Worm (Caenorhabditis elegans) whole organism, mixed stage, embryonic: ENCODE measurements around the gene T05C1.2.

Experiments
- M03D4.4 ChIP-seq: sonication (generic microtip); optimal IDR thresholded peaks from 2 replicates; lab custom pipeline; 2017; ENCODE audit warnings: mild to moderate bottlenecking, missing genetic modification characterization, missing compliant biosample characterization
- blmp-1 ChIP-seq: fragments of 150-350 bp; optimal IDR thresholded peaks from 2 replicates; lab custom pipeline; 2014; ENCODE audit warnings: missing biosample characterization, missing genetic modification characterization
- ceh-39 ChIP-seq: fragments of 150-350 bp; optimal IDR thresholded peaks from 2 replicates; lab custom pipeline; 2014; ENCODE audit warnings: missing biosample characterization, missing genetic modification characterization
- ceh-43 ChIP-seq: fragments of 200-800 bp; sonication (Bioruptor generic); optimal IDR thresholded peaks from 2 replicates; lab custom pipeline; 2018; ENCODE audit warnings: mild to moderate bottlenecking, missing genetic modification characterization, moderate library complexity, missing compliant biosample characterization
- ceh-83 ChIP-seq: fragments of 200-800 bp; sonication (Bioruptor generic); optimal IDR thresholded peaks from 2 replicates; lab custom pipeline; 2018; ENCODE audit warnings: mild to moderate bottlenecking, missing genetic modification characterization, missing compliant biosample characterization
- ces-1 ChIP-seq: fragments of 150-350 bp; optimal IDR thresholded peaks from 2 replicates; lab custom pipeline; 2014; ENCODE audit warnings: missing biosample characterization, missing genetic modification reagents, missing genetic modification characterization
- cnd-1 ChIP-seq: fragments of 200-800 bp; sonication (Bioruptor generic); optimal IDR thresholded peaks from 2 replicates; lab custom pipeline; 2018; ENCODE audit warnings: mild to moderate bottlenecking, missing genetic modification characterization, missing compliant biosample characterization
- drap-1 ChIP-seq: fragments of 200-800 bp; sonication (Bioruptor generic); optimal IDR thresholded peaks from 3 replicates; lab custom pipeline; 2018; ENCODE audit warnings: mild to moderate bottlenecking, missing genetic modification characterization, missing compliant biosample characterization
- elt-1 ChIP-seq: sonication (generic microtip); optimal IDR thresholded peaks from 2 replicates; lab custom pipeline; 2017; ENCODE audit warnings: missing genetic modification characterization, mild to moderate bottlenecking, missing compliant biosample characterization, antibody characterized with exemption, moderate library complexity, borderline replicate concordance; ENCODE audit not compliant: insufficient read depth
- elt-3 ChIP-seq: fragments of 150-350 bp; optimal IDR thresholded peaks from 2 replicates; lab custom pipeline; 2014; ENCODE audit warnings: missing biosample characterization, missing genetic modification characterization
- flh-1 ChIP-seq: fragments of 200-800 bp; sonication (Bioruptor generic); optimal IDR thresholded peaks from 2 replicates; lab custom pipeline; 2018; ENCODE audit warnings: mild to moderate bottlenecking, missing genetic modification characterization, moderate library complexity, missing compliant biosample characterization
- ham-2 ChIP-seq: fragments of 200-800 bp; sonication (Bioruptor generic); optimal IDR thresholded peaks from 2 replicates; lab custom pipeline; 2018; ENCODE audit warnings: mild to moderate bottlenecking, missing genetic modification characterization, missing compliant biosample characterization
- hlh-1 ChIP-seq: fragments of 150-350 bp; optimal IDR thresholded peaks from 2 replicates; lab custom pipeline; 2014; ENCODE audit warnings: missing biosample characterization, missing genetic modification reagents, missing genetic modification characterization
- lin-13 ChIP-seq: fragments of 150-350 bp; optimal IDR thresholded peaks from 2 replicates; lab custom pipeline; 2014; ENCODE audit warnings: missing biosample characterization, missing genetic modification characterization
- lin-32 ChIP-seq: fragments of 200-800 bp; sonication (Bioruptor generic); optimal IDR thresholded peaks from 2 replicates; lab custom pipeline; 2018; ENCODE audit warnings: mild to moderate bottlenecking, missing genetic modification characterization, missing compliant biosample characterization
- lsy-2 ChIP-seq: fragments of 150-350 bp; optimal IDR thresholded peaks from 2 replicates; lab custom pipeline; 2014; ENCODE audit warnings: missing biosample characterization, missing genetic modification characterization
- mab-5 ChIP-seq: fragments of 150-350 bp; optimal IDR thresholded peaks from 2 replicates; lab custom pipeline; 2014; ENCODE audit warnings: missing biosample characterization, missing genetic modification characterization
- mep-1 ChIP-seq: fragments of 150-350 bp; optimal IDR thresholded peaks from 2 replicates; lab custom pipeline; 2017; ENCODE audit warnings: missing biosample characterization, missing genetic modification reagents, missing genetic modification characterization, inconsistent platforms
- mls-2 ChIP-seq: sonication (generic microtip); optimal IDR thresholded peaks from 2 replicates; lab custom pipeline; 2016; ENCODE audit warnings: mild to moderate bottlenecking, missing genetic modification characterization, moderate library complexity, missing compliant biosample characterization
- nhr-12 ChIP-seq: fragments of 150-350 bp; optimal IDR thresholded peaks from 2 replicates; lab custom pipeline; 2014; ENCODE audit warnings: missing biosample characterization, missing genetic modification characterization
- nhr-2 ChIP-seq: fragments of 150-350 bp; optimal IDR thresholded peaks from 2 replicates; lab custom pipeline; 2014; ENCODE audit warnings: missing biosample characterization, missing genetic modification characterization
- nhr-237 ChIP-seq: fragments of 150-350 bp; optimal IDR thresholded peaks from 2 replicates; lab custom pipeline; 2014; ENCODE audit warnings: missing biosample characterization, missing genetic modification characterization
- nhr-28 ChIP-seq: fragments of 150-350 bp; optimal IDR thresholded peaks from 2 replicates; lab custom pipeline; 2014; ENCODE audit warnings: missing biosample characterization, missing genetic modification characterization
- nhr-76 ChIP-seq: sonication (generic microtip); optimal IDR thresholded peaks from 2 replicates; lab custom pipeline; 2017; ENCODE audit warnings: missing biosample characterization, missing genetic modification characterization
- sem-2 ChIP-seq: fragments of 200-800 bp; sonication (Bioruptor generic); optimal IDR thresholded peaks from 2 replicates; lab custom pipeline; 2018; ENCODE audit warnings: mild to moderate bottlenecking, missing genetic modification characterization, missing compliant biosample characterization
- snpc-4 ChIP-seq: fragments of 150-350 bp; optimal IDR thresholded peaks from 2 replicates; lab custom pipeline; 2014; ENCODE audit warnings: missing biosample characterization, missing genetic modification characterization
- sptf-1 ChIP-seq: sonication (generic microtip); optimal IDR thresholded peaks from 2 replicates; lab custom pipeline; 2017; ENCODE audit warnings: mild to moderate bottlenecking, missing genetic modification characterization, moderate library complexity, missing compliant biosample characterization
- tbx-8 ChIP-seq: fragments of 200-800 bp; sonication (Bioruptor generic); optimal IDR thresholded peaks from 2 replicates; lab custom pipeline; 2018; ENCODE audit warnings: mild to moderate bottlenecking, missing genetic modification characterization, moderate library complexity, missing compliant biosample characterization
- unc-120 ChIP-seq: sonication (generic microtip); optimal IDR thresholded peaks from 2 replicates; lab custom pipeline; 2017; ENCODE audit warnings: missing genetic modification characterization, missing compliant biosample characterization; ENCODE audit not compliant: poor library complexity, severe bottlenecking
- unc-39 ChIP-seq: fragments of 150-350 bp; optimal IDR thresholded peaks from 2 replicates; lab custom pipeline; 2014; ENCODE audit warnings: missing biosample characterization, missing genetic modification characterization
- unc-62 ChIP-seq: fragments of 150-350 bp; optimal IDR thresholded peaks from 2 replicates; lab custom pipeline; 2014; ENCODE audit warnings: missing biosample characterization, missing genetic modification reagents, missing genetic modification characterization
- zip-8 ChIP-seq: fragments of 150-350 bp; optimal IDR thresholded peaks from 2 replicates; lab custom pipeline; 2014; ENCODE audit warnings: missing biosample characterization, missing genetic modification characterization
- ztf-11 ChIP-seq: fragments of 150-350 bp; optimal IDR thresholded peaks from 2 replicates; lab custom pipeline; 2014; ENCODE audit warnings: missing biosample characterization, missing genetic modification characterization

Gene T05C1.2

DNA sequence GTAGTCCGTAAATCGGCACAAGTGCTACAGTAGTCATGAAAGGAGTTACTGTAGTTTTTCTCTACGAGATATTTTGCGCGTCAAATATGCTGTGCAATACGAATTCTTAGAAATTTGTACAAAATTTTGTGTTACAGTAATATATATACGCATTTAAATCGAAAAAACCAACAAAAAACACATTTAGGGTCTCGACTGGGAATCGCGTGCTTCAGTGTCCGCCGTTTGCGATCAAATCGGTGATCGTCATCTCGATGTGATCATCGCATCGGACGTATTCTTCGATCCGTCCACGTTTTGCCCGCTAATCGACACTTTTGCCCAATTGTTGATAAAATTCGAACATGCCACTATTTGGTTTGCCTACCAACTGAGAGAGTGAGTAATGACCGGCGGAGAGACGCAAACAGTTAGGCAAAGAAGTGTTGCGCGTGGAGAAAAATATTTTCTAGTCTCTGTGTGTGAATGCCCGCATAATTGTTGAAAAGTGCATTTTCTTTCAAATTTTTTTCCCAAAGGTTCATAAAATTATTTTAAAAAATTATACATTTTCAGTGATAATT lies 12.9 kb downstream of the T05C1.2 start:
- TF ChIP-seq nhr-2 (tag; lab: Kevin White, UChicago): no peak
- no peak for TF ChIP-seq nhr-76
- TF ChIP-seq tbx-8: no peak
- TF ChIP-seq zip-8: no peak
- no peak for TF ChIP-seq mls-2
- no peak for TF ChIP-seq ces-1 (GFP tag; lab: Kevin White, UChicago)
- no peak for TF ChIP-seq unc-39 (tag; lab: Kevin White, UChicago)
- no peak for TF ChIP-seq ceh-83 (GFP tag; lab: Kevin White, UChicago)
- TF ChIP-seq nhr-237: no peak
- no peak for TF ChIP-seq drap-1 (GFP tag; lab: Kevin White, UChicago)
- no peak for TF ChIP-seq M03D4.4 (tag; lab: Kevin White, UChicago)
- TF ChIP-seq nhr-12: no peak
- no peak for TF ChIP-seq mep-1
- no peak for TF ChIP-seq lsy-2 (tag; lab: Kevin White, UChicago)
- no peak for TF ChIP-seq snpc-4 (tag; lab: Kevin White, UChicago)
- TF ChIP-seq ceh-43 (GFP tag; lab: Kevin White, UChicago): no peak
- TF ChIP-seq cnd-1 (tag; lab: Kevin White, UChicago): no peak
- no peak for TF ChIP-seq elt-1

DNA sequence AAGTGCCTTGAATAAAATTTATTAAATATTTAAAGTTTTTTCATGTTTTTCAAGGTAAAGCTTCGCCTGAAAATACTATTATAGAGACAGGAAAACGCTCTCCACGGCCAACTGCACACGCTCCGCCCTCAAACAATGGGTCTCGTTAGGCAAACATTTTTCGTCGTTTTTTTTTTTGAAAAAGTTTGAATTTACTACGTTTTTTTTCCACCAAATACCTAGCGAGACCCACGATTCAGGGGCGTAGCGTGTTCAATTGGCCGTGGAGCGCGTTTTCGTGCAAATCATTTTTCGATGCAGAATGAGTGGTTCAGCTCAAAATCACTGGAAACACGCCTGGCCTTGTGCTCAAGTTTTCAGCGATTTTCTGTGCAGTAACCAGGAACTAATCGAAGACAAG lies 14.1 kb downstream of the T05C1.2 start, which contains the start of gene W06B4.2:
W06B4.2 (plus strand) TSS at position 301 of the 400 bp plus-strand sequence.
- TF ChIP-seq tbx-8: no peak
- TF ChIP-seq nhr-28 (tag; lab: Kevin White, UChicago): no peak
- no peak for TF ChIP-seq mab-5 (tag; lab: Kevin White, UChicago)
- TF ChIP-seq ham-2 (GFP tag; lab: Kevin White, UChicago): no peak
- TF ChIP-seq flh-1 (GFP tag; lab: Kevin White, UChicago): no peak
- TF ChIP-seq hlh-1 (tag; lab: Kevin White, UChicago): no peak
- TF ChIP-seq zip-8: no peak
- TF ChIP-seq sptf-1 (tag; lab: Kevin White, UChicago): no peak
- TF ChIP-seq ceh-43 (GFP tag; lab: Kevin White, UChicago): no peak
- TF ChIP-seq ztf-11 (tag; lab: Kevin White, UChicago): no peak
- TF ChIP-seq unc-120 (tag; lab: Kevin White, UChicago): no peak
- TF ChIP-seq lin-32 (GFP tag; lab: Kevin White, UChicago): no peak
- no peak for TF ChIP-seq M03D4.4 (tag; lab: Kevin White, UChicago)
- TF ChIP-seq, all 35 proteins: peak for 0

ce11 chrII:4462842-4463241 lies 19.1 kb downstream of the T05C1.2 start:
- no peak for TF ChIP-seq cnd-1 (tag; lab: Kevin White, UChicago)
- no peak for TF ChIP-seq zip-8
- TF ChIP-seq unc-62 (GFP tag; lab: Kevin White, UChicago): no peak
- no peak for TF ChIP-seq ceh-83 (GFP tag; lab: Kevin White, UChicago)
- TF ChIP-seq mls-2: no peak
- TF ChIP-seq sem-2 (GFP tag; lab: Kevin White, UChicago): no peak
- TF ChIP-seq lin-13 (tag; lab: Kevin White, UChicago): no peak
- TF ChIP-seq lin-32 (GFP tag; lab: Kevin White, UChicago): no peak
- TF ChIP-seq ceh-39: no peak

DNA sequence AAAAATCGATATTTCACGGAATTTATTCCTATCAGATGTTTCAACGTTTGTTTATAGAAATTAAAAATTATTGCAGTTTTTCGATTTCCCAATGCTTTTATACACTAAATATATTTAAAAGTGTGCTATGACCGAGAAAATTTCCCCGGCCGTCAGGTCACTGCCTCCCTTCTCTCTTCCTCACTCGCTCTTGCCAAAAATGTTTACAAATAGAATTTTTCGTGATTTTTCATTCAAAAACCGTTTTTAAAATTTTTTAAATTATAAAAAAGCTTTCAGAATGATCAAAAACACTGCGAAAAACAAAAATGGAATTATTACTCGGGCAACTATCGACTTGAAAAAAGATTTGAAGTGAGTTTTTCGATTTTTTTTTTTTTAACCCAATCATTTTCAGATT lies 21.1 kb downstream of the T05C1.2 start, which contains the start of the genes T12C9.7 and vps-18:
T12C9.7 (minus strand) TSS at position 101 of the 400 bp plus-strand sequence.
vps-18 (plus strand) TSS at position 280 of the 400 bp plus-strand sequence.
- TF ChIP-seq elt-3 (tag; lab: Kevin White, UChicago) (no peak), ham-2 (GFP tag; lab: Kevin White, UChicago) (no peak), nhr-28 (tag; lab: Kevin White, UChicago) (no peak), lin-13 (tag; lab: Kevin White, UChicago) (no peak), unc-62 (GFP tag; lab: Kevin White, UChicago) (no peak)

DNA sequence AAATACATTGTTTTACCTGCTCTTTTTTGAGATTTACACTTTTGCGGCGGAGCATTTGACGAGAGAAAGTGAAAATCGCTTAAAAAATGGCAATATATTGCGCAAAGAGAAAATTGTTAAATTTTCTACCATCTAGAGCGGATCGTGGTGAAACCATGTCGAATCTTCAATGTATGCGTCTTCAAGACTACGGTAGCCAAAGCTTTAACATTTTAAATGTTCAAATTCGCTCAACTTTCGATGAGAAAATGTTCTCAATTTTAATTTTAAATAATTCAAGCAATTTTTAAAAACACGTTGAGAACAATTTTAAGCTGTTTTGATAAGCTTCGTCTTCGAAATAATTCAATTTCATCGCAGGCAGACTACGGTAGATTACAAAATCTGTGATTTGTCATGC lies 21.6 kb downstream of the T05C1.2 start:
- TF ChIP-seq mls-2 (no peak), blmp-1 (tag; lab: Kevin White, UChicago) (no peak), lin-32 (GFP tag; lab: Kevin White, UChicago) (no peak), unc-39 (tag; lab: Kevin White, UChicago) (no peak), sptf-1 (tag; lab: Kevin White, UChicago) (no peak)
